Worm (Caenorhabditis elegans): Measurements from ENCODE around the gene zig-5.

zig-5 gene

DNA sequence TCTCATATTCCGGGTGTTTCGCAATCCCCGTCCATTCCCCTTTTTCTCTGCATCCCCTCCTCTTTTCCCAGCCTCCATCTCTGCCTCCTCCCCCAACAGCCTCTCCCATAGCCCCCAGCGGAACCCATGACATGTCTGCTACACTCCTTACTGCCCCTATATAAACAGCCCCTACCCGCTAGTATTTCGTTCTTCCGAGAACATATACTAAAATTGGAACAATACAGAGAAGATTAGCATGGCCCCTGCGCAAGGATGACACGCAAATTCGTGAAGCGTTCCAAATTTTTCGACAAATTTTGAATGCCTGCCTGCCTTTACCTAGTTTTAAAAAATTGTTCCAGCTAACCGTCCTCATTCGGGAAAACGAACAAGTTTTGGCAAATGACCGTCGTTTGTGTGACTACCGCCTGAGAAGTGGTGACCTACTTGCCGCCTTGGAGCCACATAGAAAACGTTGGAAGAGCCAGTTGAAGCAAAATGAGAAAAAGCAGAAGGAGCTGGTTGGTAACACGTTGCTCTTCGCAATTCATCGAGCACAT lies 36.3 kb upstream of the zig-5 start (continued):
- peak; percentile 97 for TF ChIP-seq nhr-20 (tag; optimal IDR thresholded peaks at IDR 0.05)
- peak; percentile 38 for TF ChIP-seq C34B4.2 (tag; optimal IDR thresholded peaks at IDR 0.05)
- TF ChIP-seq skn-1 (tag; optimal IDR thresholded peaks at IDR 0.05), result peak; percentile 91
- peak; percentile 96 for TF ChIP-seq rnt-1 (tag; optimal IDR thresholded peaks at IDR 0.05)
- peak; percentile 76 for TF ChIP-seq ama-1 (optimal IDR thresholded peaks at IDR 0.05)
- peak; percentile 96 for TF ChIP-seq sup-37 (GFP tag; optimal IDR thresholded peaks at IDR 0.05)
- TF ChIP-seq lin-35 (GFP tag; optimal IDR thresholded peaks at IDR 0.05), result peak; percentile 82 to 90
- peak; percentile 77 for TF ChIP-seq fkh-4 (tag; optimal IDR thresholded peaks at IDR 0.05; ENCODE audit: borderline replicate concordance)
- TF ChIP-seq swsn-7 (tag; optimal IDR thresholded peaks at IDR 0.05), result peak; percentile 98
- TF ChIP-seq dpl-1 (GFP tag; optimal IDR thresholded peaks at IDR 0.05), result peak; percentile 79 to 84 (median 80)
- peak; percentile 30 for TF ChIP-seq hlh-4 (tag; optimal IDR thresholded peaks at IDR 0.05)
- peak; percentile 94 for TF ChIP-seq lsy-2 (tag; optimal IDR thresholded peaks at IDR 0.05)
- TF ChIP-seq egl-13 (tag; optimal IDR thresholded peaks at IDR 0.05), result peak; percentile 98
- TF ChIP-seq zag-1 (tag; optimal IDR thresholded peaks at IDR 0.05), result peak; percentile 79
- peak; percentile 68 to 92 for TF ChIP-seq mdl-1 (tag; optimal IDR thresholded peaks at IDR 0.05)
- no peak for TF ChIP-seq alr-1 (tag; optimal IDR thresholded peaks at IDR 0.05; ENCODE audit: borderline replicate concordance)
- TF ChIP-seq nhr-76 (tag; optimal IDR thresholded peaks at IDR 0.05), result peak; percentile 86
- TF ChIP-seq C04F5.9 (tag; optimal IDR thresholded peaks at IDR 0.05), result peak; percentile 88
- peak; percentile 91 for TF ChIP-seq nhr-11 (tag; optimal IDR thresholded peaks at IDR 0.05)
- TF ChIP-seq ceh-82 (tag; optimal IDR thresholded peaks at IDR 0.05), result peak; percentile 96 to 98 (median 96)
- TF ChIP-seq blmp-1 (tag; optimal IDR thresholded peaks at IDR 0.05), result peak; percentile 83
- peak; percentile 96 for TF ChIP-seq tbx-2 (tag; optimal IDR thresholded peaks at IDR 0.05)
- TF ChIP-seq zip-4 (GFP tag; optimal IDR thresholded peaks at IDR 0.05), result peak; percentile 99
- peak; percentile 79 for TF ChIP-seq elt-2 (tag; optimal IDR thresholded peaks at IDR 0.05)
- peak; percentile 79 to 85 for TF ChIP-seq egl-27 (tag; optimal IDR thresholded peaks at IDR 0.05)
- TF ChIP-seq dsc-1 (tag; optimal IDR thresholded peaks at IDR 0.05), result peak; percentile 99
- peak; percentile 11 for TF ChIP-seq unc-62 (GFP tag; optimal IDR thresholded peaks at IDR 0.05)
- peak; percentile 96 for TF ChIP-seq pax-3 (tag; optimal IDR thresholded peaks at IDR 0.05)
- TF ChIP-seq nhr-84 (tag; optimal IDR thresholded peaks at IDR 0.05), result peak; percentile 76
- TF ChIP-seq irx-1 (tag; optimal IDR thresholded peaks at IDR 0.05), result peak; percentile 97
- no peak for TF ChIP-seq hlh-17 (GFP tag; optimal IDR thresholded peaks at IDR 0.05; ENCODE audit: borderline replicate concordance)
- peak; percentile 80 for TF ChIP-seq nhr-237 (tag; optimal IDR thresholded peaks at IDR 0.05)
- TF ChIP-seq mab-9 (GFP tag; IDR thresholded peaks at IDR 0.05), result peak; percentile 96
- TF ChIP-seq fkh-8 (tag; optimal IDR thresholded peaks at IDR 0.05), result peak; percentile 96
- peak in 5 of 6 experiments; percentile 15 to 95 (median 80) for TF ChIP-seq elt-3 (tag; optimal IDR thresholded peaks at IDR 0.05)
- no peak for TF ChIP-seq nhr-28 (tag; optimal IDR thresholded peaks at IDR 0.05)
- peak; percentile 95 for TF ChIP-seq C16A3.4 (tag; optimal IDR thresholded peaks at IDR 0.05)
- peak; percentile 97 for TF ChIP-seq ztf-4 (tag; optimal IDR thresholded peaks at IDR 0.05)
- TF ChIP-seq xbp-1 (tag; optimal IDR thresholded peaks at IDR 0.05), result peak; percentile 95
- peak; percentile 86 for TF ChIP-seq vab-15 (tag; optimal IDR thresholded peaks at IDR 0.05)
- peak; percentile 98 for TF ChIP-seq nhr-71 (tag; optimal IDR thresholded peaks at IDR 0.05)
- peak; percentile 75 for TF ChIP-seq Y116A8C.19 (tag; optimal IDR thresholded peaks at IDR 0.05; ENCODE audit: borderline replicate concordance)
- TF ChIP-seq pqm-1 (tag; optimal IDR thresholded peaks at IDR 0.05), result peak; percentile 1
- TF ChIP-seq unc-130 (tag; optimal IDR thresholded peaks at IDR 0.05), result peak; percentile 94
- peak; percentile 97 for TF ChIP-seq ceh-8 (GFP tag; optimal IDR thresholded peaks at IDR 0.05)
- peak; percentile 98 for TF ChIP-seq snu-23 (GFP tag; optimal IDR thresholded peaks at IDR 0.05)
- peak; percentile 93 for TF ChIP-seq lin-13 (GFP tag; optimal IDR thresholded peaks at IDR 0.05)
- TF ChIP-seq hpl-2 (GFP tag; optimal IDR thresholded peaks at IDR 0.05), result peak; percentile 91
- peak; percentile 91 for TF ChIP-seq lir-3 (tag; optimal IDR thresholded peaks at IDR 0.05; ENCODE audit: poor library complexity)
- peak; percentile 92 for TF ChIP-seq fos-1 (tag; optimal IDR thresholded peaks at IDR 0.05)
- TF ChIP-seq sox-4 (tag; optimal IDR thresholded peaks at IDR 0.05), result peak; percentile 96
